Fruit fly (Drosophila melanogaster) whole organism, embryonic: ENCODE data around the gene CG1979.

Experiments used
- Abd-B ChIP-seq: fragments of 200-800 bp; sonication (Bioruptor generic); optimal IDR thresholded peaks from 2 replicates; lab custom pipeline; 2018; ENCODE audit warnings: missing biosample characterization, mild to moderate bottlenecking, missing genetic modification characterization, moderate library complexity
- CG11456 ChIP-seq: fragments of 200-800 bp; sonication (Bioruptor generic); IDR thresholded peaks from 3 replicates; pipeline ENCODE4 v1.3.6; 2022; ENCODE audit warnings: missing biosample characterization, missing genetic modification characterization
- CG11504 ChIP-seq: fragments of 200-800 bp; sonication (Bioruptor generic); optimal IDR thresholded peaks from 3 replicates; lab custom pipeline; 2019; ENCODE audit warnings: missing biosample characterization, mild to moderate bottlenecking, missing genetic modification characterization, moderate library complexity
- CG12219 ChIP-seq: fragments of 200-800 bp; sonication (Bioruptor generic); optimal IDR thresholded peaks from 3 replicates; lab custom pipeline; 2018; ENCODE audit warnings: missing biosample characterization, mild to moderate bottlenecking, missing genetic modification characterization
- CG12744 ChIP-seq: fragments of 200-800 bp; sonication (Bioruptor generic); optimal IDR thresholded peaks from 2 replicates; lab custom pipeline; 2016; ENCODE audit warnings: missing biosample characterization, missing genetic modification characterization
- CG14014 ChIP-seq: fragments of 200-800 bp; sonication (Bioruptor generic); IDR thresholded peaks from 2 replicates; pipeline ENCODE4 v1.3.6; 2022; ENCODE audit warnings: missing biosample characterization, missing genetic modification characterization
- CG15696 ChIP-seq: fragments of 200-800 bp; sonication (Bioruptor generic); optimal IDR thresholded peaks from 2 replicates; lab custom pipeline; 2019; ENCODE audit warnings: missing biosample characterization, mild to moderate bottlenecking, missing genetic modification characterization, moderate library complexity
- CG17361 ChIP-seq: fragments of 200-800 bp; sonication (Bioruptor generic); IDR thresholded peaks from 3 replicates; pipeline ENCODE4 v1.3.6; 2022; ENCODE audit warnings: missing biosample characterization, missing genetic modification characterization
- CG4707 ChIP-seq: fragments of 200-800 bp; sonication (Bioruptor generic); optimal IDR thresholded peaks from 2 replicates; lab custom pipeline; 2018; ENCODE audit warnings: missing biosample characterization, mild to moderate bottlenecking, missing genetic modification characterization, moderate library complexity
- CG6813 ChIP-seq: fragments of 200-800 bp; sonication (Bioruptor generic); optimal IDR thresholded peaks from 2 replicates; lab custom pipeline; 2017; ENCODE audit warnings: missing biosample characterization, missing genetic modification characterization, mild to moderate bottlenecking, moderate library complexity, missing genetic modification reagents
- Dek ChIP-seq: fragments of 200-800 bp; sonication (Bioruptor generic); optimal IDR thresholded peaks from 3 replicates; lab custom pipeline; 2019; ENCODE audit warnings: missing biosample characterization, mild to moderate bottlenecking, missing genetic modification characterization, moderate library complexity
- Ets65A ChIP-seq: fragments of 200-800 bp; sonication (Bioruptor generic); peaks from one replicate; lab custom pipeline; 2016; ENCODE audit warnings: missing biosample characterization, missing genetic modification characterization
- Fer2 ChIP-seq: fragments of 200-800 bp; sonication (Bioruptor generic); optimal IDR thresholded peaks from 2 replicates; lab custom pipeline; 2018; ENCODE audit warnings: missing biosample characterization, mild to moderate bottlenecking, missing genetic modification characterization, moderate library complexity
- HLHmδ ChIP-seq: fragments of 200-800 bp; sonication (Bioruptor generic); optimal IDR thresholded peaks from 2 replicates; lab custom pipeline; 2018; ENCODE audit warnings: missing biosample characterization, mild to moderate bottlenecking, missing genetic modification characterization, moderate library complexity
- Hmx ChIP-seq: fragments of 200-800 bp; sonication (Bioruptor generic); optimal IDR thresholded peaks from 2 replicates; lab custom pipeline; 2016; ENCODE audit warnings: missing biosample characterization, missing genetic modification characterization
- Hr78 ChIP-seq, 2 experiments: fragments of 200-800 bp in 1 of 2; fragments of >200 bp in 1 of 2; sonication (Bioruptor generic) in 1 of 2; optimal IDR thresholded peaks; 2 replicates each; lab custom pipeline; 2017 to 2019; ENCODE audit warnings: missing biosample characterization in 2 of 2, missing genetic modification characterization in 2 of 2, mild to moderate bottlenecking in 1 of 2, moderate library complexity in 1 of 2
- Hsf ChIP-seq: fragments of 200-800 bp; sonication (Bioruptor generic); optimal IDR thresholded peaks from 3 replicates; lab custom pipeline; 2016; ENCODE audit warnings: missing biosample characterization, missing genetic modification characterization
- Lhr ChIP-seq: fragments of 200-800 bp; sonication (Bioruptor generic); optimal IDR thresholded peaks from 3 replicates; lab custom pipeline; 2017; ENCODE audit warnings: mild to moderate bottlenecking, missing biosample characterization, missing genetic modification reagents, missing genetic modification characterization
- NC2β ChIP-seq: fragments of 200-800 bp; sonication (Bioruptor generic); optimal IDR thresholded peaks from 2 replicates; lab custom pipeline; 2016; ENCODE audit warnings: missing biosample characterization, missing genetic modification characterization
- Nf-YB ChIP-seq: fragments of 200-800 bp; sonication (Bioruptor generic); optimal IDR thresholded peaks from 3 replicates; lab custom pipeline; 2019; ENCODE audit warnings: missing biosample characterization, mild to moderate bottlenecking, missing genetic modification characterization, moderate library complexity
- Nf-YC ChIP-seq: fragments of 200-800 bp; optimal IDR thresholded peaks from 3 replicates; lab custom pipeline; 2019; ENCODE audit warnings: missing biosample characterization, mild to moderate bottlenecking, missing genetic modification characterization, moderate library complexity
- Oli ChIP-seq: fragments of 200-800 bp; sonication (Bioruptor generic); optimal IDR thresholded peaks from 2 replicates; lab custom pipeline; 2018; ENCODE audit warnings: missing biosample characterization, mild to moderate bottlenecking, missing genetic modification characterization, moderate library complexity
- Side ChIP-seq: fragments of 200-800 bp; sonication (Bioruptor generic); optimal IDR thresholded peaks from 2 replicates; lab custom pipeline; 2016; ENCODE audit warnings: missing biosample characterization, missing genetic modification characterization
- Six4 ChIP-seq: fragments of 200-800 bp; sonication (Bioruptor generic); optimal IDR thresholded peaks from 2 replicates; lab custom pipeline; 2016; ENCODE audit warnings: missing biosample characterization, missing genetic modification characterization
- Spps ChIP-seq: fragments of 200-800 bp; sonication (Bioruptor generic); optimal IDR thresholded peaks from 2 replicates; lab custom pipeline; 2018; ENCODE audit warnings: missing biosample characterization, mild to moderate bottlenecking, missing genetic modification characterization
- Ssrp ChIP-seq: fragments of 200-800 bp; sonication (Bioruptor generic); optimal IDR thresholded peaks from 2 replicates; lab custom pipeline; 2018; ENCODE audit warnings: missing biosample characterization, mild to moderate bottlenecking, missing genetic modification characterization, moderate library complexity
- Tbp ChIP-seq: fragments of >200 bp; optimal IDR thresholded peaks from 2 replicates; lab custom pipeline; 2018; ENCODE audit warnings: missing biosample characterization, missing genetic modification characterization
- abd-A ChIP-seq: fragments of 200-800 bp; sonication (Bioruptor generic); optimal IDR thresholded peaks from 3 replicates; lab custom pipeline; 2019; ENCODE audit warnings: missing biosample characterization, mild to moderate bottlenecking, missing genetic modification characterization, moderate library complexity
- ase ChIP-seq: fragments of 200-800 bp; sonication (Bioruptor generic); IDR thresholded peaks from 3 replicates; pipeline ENCODE4 v1.3.6; 2022; ENCODE audit warnings: missing biosample characterization, missing genetic modification characterization
- ash1 ChIP-seq: fragments of 200-800 bp; sonication (Bioruptor generic); optimal IDR thresholded peaks from 2 replicates; lab custom pipeline; 2018; ENCODE audit warnings: missing biosample characterization, mild to moderate bottlenecking, missing genetic modification characterization
- bigmax ChIP-seq: fragments of 200-800 bp; sonication (Bioruptor generic); optimal IDR thresholded peaks from 2 replicates; lab custom pipeline; 2018; ENCODE audit warnings: missing biosample characterization, mild to moderate bottlenecking, missing genetic modification characterization
- bowl ChIP-seq: fragments of 200-800 bp; sonication (Bioruptor generic); IDR thresholded peaks from 2 replicates; pipeline ENCODE4 v1.3.6; 2022; ENCODE audit warnings: missing biosample characterization, missing genetic modification characterization
- danr ChIP-seq: fragments of 200-800 bp; sonication (Bioruptor generic); IDR thresholded peaks from 2 replicates; pipeline ENCODE4 v1.3.6; 2022; ENCODE audit warnings: missing biosample characterization, missing genetic modification characterization
- dimm ChIP-seq: fragments of 200-800 bp; sonication (Bioruptor generic); IDR thresholded peaks from 2 replicates; pipeline ENCODE4 v1.3.6; 2022; ENCODE audit warnings: missing biosample characterization, missing genetic modification characterization
- disco-r ChIP-seq: fragments of 200-800 bp; sonication (Bioruptor generic); optimal IDR thresholded peaks from 2 replicates; lab custom pipeline; 2016; ENCODE audit warnings: missing biosample characterization, missing genetic modification characterization
- gem ChIP-seq: fragments of 200-800 bp; sonication (Bioruptor generic); optimal IDR thresholded peaks from 2 replicates; lab custom pipeline; 2019; ENCODE audit warnings: missing biosample characterization, mild to moderate bottlenecking, missing genetic modification characterization, moderate library complexity
- gsb ChIP-seq: fragments of 200-800 bp; sonication (Bioruptor generic); IDR thresholded peaks from 2 replicates; pipeline ENCODE4 v1.3.6; 2022; ENCODE audit warnings: missing biosample characterization, missing genetic modification characterization
- gt ChIP-seq: fragments of 200-800 bp; sonication (Bioruptor generic); IDR thresholded peaks from 2 replicates; pipeline ENCODE4 v1.3.6; 2022; ENCODE audit warnings: missing biosample characterization, missing genetic modification characterization
- hth ChIP-seq: fragments of >200 bp; optimal IDR thresholded peaks from 2 replicates; lab custom pipeline; 2017; ENCODE audit warnings: inconsistent platforms
- kay ChIP-seq: fragments of 200-800 bp; sonication (Bioruptor generic); optimal IDR thresholded peaks from 2 replicates; lab custom pipeline; 2016; ENCODE audit warnings: missing biosample characterization, missing genetic modification characterization
- kni ChIP-seq: fragments of 200-800 bp; sonication (Bioruptor generic); optimal IDR thresholded peaks from 3 replicates; lab custom pipeline; 2017; ENCODE audit warnings: mild to moderate bottlenecking, missing biosample characterization, missing genetic modification reagents, missing genetic modification characterization
- lmd ChIP-seq: fragments of 200-800 bp; sonication (Bioruptor generic); IDR thresholded peaks from 2 replicates; pipeline ENCODE4 v1.3.6; 2022; ENCODE audit warnings: missing biosample characterization, missing genetic modification characterization
- phol ChIP-seq: fragments of 200-800 bp; sonication (Bioruptor generic); optimal IDR thresholded peaks from 3 replicates; lab custom pipeline; 2018; ENCODE audit warnings: missing biosample characterization, mild to moderate bottlenecking, missing genetic modification characterization, moderate library complexity
- pros ChIP-seq: fragments of 200-800 bp; sonication (Bioruptor generic); optimal IDR thresholded peaks from 3 replicates; lab custom pipeline; 2019; ENCODE audit warnings: missing biosample characterization, mild to moderate bottlenecking, missing genetic modification characterization, moderate library complexity
- repo ChIP-seq: fragments of 200-800 bp; sonication (Bioruptor generic); optimal IDR thresholded peaks from 2 replicates; lab custom pipeline; 2016; ENCODE audit warnings: missing biosample characterization, missing genetic modification characterization
- schlank ChIP-seq: fragments of 200-800 bp; sonication (Bioruptor generic); optimal IDR thresholded peaks from 2 replicates; lab custom pipeline; 2018; ENCODE audit warnings: missing biosample characterization, mild to moderate bottlenecking, missing genetic modification characterization
- seq ChIP-seq: fragments of 200-800 bp; sonication (Bioruptor generic); IDR thresholded peaks from 2 replicates; pipeline ENCODE4 v1.3.6; 2022; ENCODE audit warnings: missing biosample characterization, missing genetic modification characterization
- shn ChIP-seq: fragments of 200-800 bp; sonication (Bioruptor generic); optimal IDR thresholded peaks from 3 replicates; lab custom pipeline; 2016; ENCODE audit warnings: missing biosample characterization, missing genetic modification characterization
- sim ChIP-seq: fragments of 200-800 bp; sonication (Bioruptor generic); IDR thresholded peaks from 2 replicates; pipeline ENCODE4 v1.3.6; 2022; ENCODE audit warnings: missing biosample characterization, missing genetic modification characterization
- so ChIP-seq: fragments of 200-800 bp; sonication (Bioruptor generic); IDR thresholded peaks from 3 replicates; pipeline ENCODE4 v1.3.6; 2022; ENCODE audit warnings: missing biosample characterization, missing genetic modification characterization
- sqz ChIP-seq: fragments of 200-800 bp; sonication (Bioruptor generic); optimal IDR thresholded peaks from 3 replicates; lab custom pipeline; 2018; ENCODE audit warnings: missing biosample characterization, mild to moderate bottlenecking, missing genetic modification characterization
- sug ChIP-seq: fragments of 200-800 bp; optimal IDR thresholded peaks from 2 replicates; lab custom pipeline; 2019; ENCODE audit warnings: missing biosample characterization, mild to moderate bottlenecking, missing genetic modification characterization, moderate library complexity
- tio ChIP-seq: fragments of 200-800 bp; sonication (Bioruptor generic); optimal IDR thresholded peaks from 2 replicates; lab custom pipeline; 2017; ENCODE audit warnings: missing biosample characterization, missing genetic modification characterization, inconsistent platforms
- ttk ChIP-seq: fragments of 200-800 bp; sonication (Bioruptor generic); IDR thresholded peaks from 2 replicates; pipeline ENCODE4 v2.1.2; 2022; ENCODE audit warnings: missing biosample characterization, missing genetic modification characterization

CG1979 gene

DNA sequence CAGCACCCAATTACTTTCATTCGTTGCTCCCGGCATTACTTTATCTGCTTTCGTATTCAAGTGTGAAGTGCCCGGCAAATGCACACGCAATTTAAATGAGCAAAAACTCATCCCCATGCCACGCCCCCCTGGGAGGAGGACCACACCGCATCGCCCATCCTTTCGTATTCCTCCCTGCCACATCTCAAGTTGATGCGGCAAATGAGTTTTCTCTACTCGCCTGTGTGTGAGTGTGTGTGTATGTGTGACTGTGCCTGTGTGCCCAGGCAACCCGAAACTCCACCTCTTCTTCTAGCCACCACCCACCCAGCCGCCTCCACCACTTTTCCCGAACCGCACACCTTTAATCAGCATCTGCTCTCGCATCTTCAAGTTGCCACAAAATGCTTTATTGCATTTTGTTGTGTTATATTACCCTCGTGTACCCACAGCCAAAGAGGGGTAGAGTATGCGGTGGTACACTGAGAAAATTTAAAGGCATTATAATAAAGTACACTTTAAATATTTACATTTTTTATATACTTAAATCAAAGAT lies 43.3 kb upstream of the CG1979 start (continued):
- TF ChIP-seq Side (GFP tag; lab: Kevin White, UChicago) (no peak), gt (GFP tag; lab: Robert Waterston, UW) (no peak), CG12744 (GFP tag; lab: Kevin White, UChicago) (no peak), Ets65A (peak; percentile 65), CG11456 (GFP tag; lab: Robert Waterston, UW) (no peak), Oli (tag; lab: Kevin White, UChicago) (no peak), hth (lab: Kevin White, UChicago) (no peak), pros (peak; percentile 19), Abd-B (GFP tag; lab: Kevin White, UChicago) (no peak), Hmx (GFP tag; lab: Kevin White, UChicago) (no peak), seq (GFP tag; lab: Robert Waterston, UW) (peak; percentile 36; the same call in 1 of the 2 replicates), HLHmδ (GFP tag; lab: Kevin White, UChicago) (no peak), schlank (tag; lab: Kevin White, UChicago) (no peak), lmd (no peak), sim (GFP tag; lab: Robert Waterston, UW) (no peak), Nf-YC (tag; lab: Kevin White, UChicago) (peak; percentile 65), bowl (GFP tag; lab: Robert Waterston, UW) (no peak), CG14014 (GFP tag; lab: Robert Waterston, UW) (no peak), CG11504 (no peak), repo (GFP tag; lab: Kevin White, UChicago) (no peak), CG12219 (GFP tag; lab: Kevin White, UChicago) (no peak), dimm (no peak), abd-A (tag; lab: Kevin White, UChicago) (peak; percentile 50), Hsf (GFP tag; lab: Kevin White, UChicago) (no peak), gsb (GFP tag; lab: Robert Waterston, UW) (no peak), Nf-YB (GFP tag; lab: Kevin White, UChicago) (peak; percentile 53), CG6813 (no peak), kni (GFP tag; lab: Kevin White, UChicago) (no peak), disco-r (no peak), ash1 (GFP tag; lab: Kevin White, UChicago) (peak; percentile 2), danr (no peak), ase (no peak), Fer2 (tag; lab: Kevin White, UChicago) (no peak), kay (GFP tag; lab: Kevin White, UChicago) (no peak), phol (tag; lab: Kevin White, UChicago) (no peak), CG17361 (no peak), sug (tag; lab: Kevin White, UChicago) (no peak), Hr78 (GFP tag; optimal IDR thresholded peaks at IDR 0.05; lab: Kevin White, UChicago) (no peak), shn (GFP tag; lab: Kevin White, UChicago) (no peak), CG4707 (no peak)

DNA sequence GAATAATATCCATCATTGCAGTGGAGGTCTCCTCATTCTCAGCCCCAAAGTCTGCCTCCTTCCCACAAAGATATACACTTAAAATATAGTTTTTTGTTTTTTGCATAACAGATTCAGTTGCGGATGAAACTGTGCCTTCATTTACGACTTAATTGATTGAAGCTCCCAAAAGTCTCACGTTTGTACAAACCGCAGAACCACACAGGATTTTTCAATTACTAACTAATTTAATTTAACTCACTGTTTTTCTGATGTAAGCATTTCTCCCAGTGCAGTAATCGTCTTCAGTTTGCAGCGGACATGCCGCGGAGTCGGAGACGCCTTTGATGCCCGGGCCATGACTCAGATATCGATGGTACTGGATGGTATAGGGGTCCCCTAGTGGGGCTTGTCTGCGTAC lies 29.8 kb upstream of the CG1979 start:
- TF ChIP-seq CG15696 (tag; lab: Kevin White, UChicago) (no peak), NC2β (no peak), Tbp (GFP tag; lab: Kevin White, UChicago) (no peak), Lhr (GFP tag; lab: Kevin White, UChicago) (no peak), bigmax (GFP tag; lab: Kevin White, UChicago) (no peak), Ssrp (no peak), gem (tag; lab: Kevin White, UChicago) (peak; percentile 21), Six4 (no peak), Spps (no peak), sqz (GFP tag; lab: Kevin White, UChicago) (no peak), so (no peak), Dek (tag; lab: Kevin White, UChicago) (no peak), tio (no peak), ttk (GFP tag; lab: Robert Waterston, UW) (no peak), lmd (no peak)
